Worm (Caenorhabditis elegans): Measurements from ENCODE around the gene dhrs-4.

dhrs-4 gene

DNA sequence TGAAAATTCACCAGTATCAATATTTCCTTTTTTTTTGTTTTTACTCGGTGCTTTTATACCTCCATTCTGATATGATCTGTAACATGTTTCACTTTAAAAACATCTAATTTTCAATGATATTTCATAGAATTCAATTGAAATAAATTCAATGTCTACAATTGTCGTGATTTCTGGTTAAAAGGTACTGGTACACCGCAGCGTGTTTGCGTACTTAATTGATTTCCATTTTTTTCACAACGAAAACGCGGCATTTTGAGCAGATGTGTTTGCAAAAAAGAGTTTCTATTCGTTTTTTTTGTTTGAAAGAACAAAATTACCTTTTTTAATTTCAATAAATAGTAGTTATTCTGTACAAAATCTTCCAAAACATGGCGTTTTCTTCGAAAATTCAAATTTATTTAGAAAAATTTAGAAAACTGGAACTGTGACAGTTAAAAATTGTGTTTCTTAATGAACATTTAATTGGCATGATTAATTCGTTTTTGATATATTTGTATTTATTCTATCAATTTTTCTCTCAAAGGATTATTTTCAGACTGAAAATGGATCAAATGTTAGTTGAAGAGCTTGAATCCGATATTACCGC lies 48.3 kb downstream of the dhrs-4 start, which contains the start of gene pnn-1 (continued):
- TF ChIP-seq ztf-1 (GFP tag; conservative IDR thresholded peaks at IDR 0.05) = no peak
- TF ChIP-seq lin-13 (GFP tag; optimal IDR thresholded peaks at IDR 0.05) = peak; percentile 58
- TF ChIP-seq nhr-6 (tag; optimal IDR thresholded peaks at IDR 0.05) = no peak
- peak; percentile 1 for TF ChIP-seq sma-9 (GFP tag; optimal IDR thresholded peaks at IDR 0.05)
- no peak for TF ChIP-seq sma-9 (tag; optimal IDR thresholded peaks at IDR 0.05)
- TF ChIP-seq sem-4 (tag; optimal IDR thresholded peaks at IDR 0.05) = peak; percentile 26

Measured in whole organism, L2 larva.